Fruit fly (Drosophila melanogaster) S2 (cell line): ENCODE measurements around the gene CG11583.

Experiments
- CG8478 ChIP-seq: fragments of >200 bp; optimal IDR thresholded peaks from 2 replicates; lab custom pipeline; 2018
- CTCF ChIP-seq, 2 experiments: fragments of >200 bp; optimal IDR thresholded peaks; 2 replicates each; lab custom pipeline; 2018

- TF ChIP-seq CG8478 (lab: Kevin White, UChicago) (no peak), CTCF (optimal IDR thresholded peaks at IDR 0.05; lab: Kevin White, UChicago) (no peak)
Measured at dm6 chr3L:4263502-4263901, 19.1 kb downstream of the CG11583 start, which contains the start of gene CG1273.
